Worm (Caenorhabditis elegans) whole organism, L4/young adult: ENCODE results near the gene flr-4.

ENCODE experiments used
- W03F9.2 ChIP-seq: fragments of 150-350 bp; optimal IDR thresholded peaks from 2 replicates; lab custom pipeline; 2014; ENCODE audit warnings: missing biosample characterization, missing genetic modification characterization
- dao-5 ChIP-seq: sonication (generic microtip); optimal IDR thresholded peaks from 2 replicates; lab custom pipeline; 2016; ENCODE audit warnings: missing genotype, missing genetic modification characterization, moderate library complexity, missing compliant biosample characterization
- him-1 ChIP-seq: sonication (generic microtip); optimal IDR thresholded peaks from 2 replicates; lab custom pipeline; 2016; ENCODE audit warnings: missing genotype, missing genetic modification reagents, missing genetic modification characterization, missing compliant biosample characterization

The flr-4 gene

DNA sequence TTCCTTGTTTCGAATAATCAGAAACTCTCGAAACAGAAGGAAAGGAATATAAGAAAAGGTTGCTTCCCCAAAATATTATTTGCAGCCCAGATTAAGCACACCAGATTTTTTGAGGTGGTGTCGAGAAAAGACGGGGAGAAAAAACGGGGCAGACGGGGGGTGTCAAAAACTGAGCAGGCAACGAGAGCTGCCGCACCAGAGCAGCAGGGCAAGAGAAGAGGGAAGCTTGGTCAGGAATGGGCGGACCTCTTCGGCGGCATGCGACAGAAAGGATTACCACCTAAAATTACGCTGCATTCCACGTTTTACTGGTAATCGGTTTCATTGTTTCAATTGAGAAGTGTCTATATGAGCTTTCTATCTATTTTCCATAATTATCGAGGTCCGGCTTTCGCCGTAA, 42.9 kb downstream of the flr-4 start:
- TF ChIP-seq W03F9.2 (tag; lab: Kevin White, UChicago) (no peak), him-1 (no peak), dao-5 (tag; lab: Kevin White, UChicago) (no peak)

DNA sequence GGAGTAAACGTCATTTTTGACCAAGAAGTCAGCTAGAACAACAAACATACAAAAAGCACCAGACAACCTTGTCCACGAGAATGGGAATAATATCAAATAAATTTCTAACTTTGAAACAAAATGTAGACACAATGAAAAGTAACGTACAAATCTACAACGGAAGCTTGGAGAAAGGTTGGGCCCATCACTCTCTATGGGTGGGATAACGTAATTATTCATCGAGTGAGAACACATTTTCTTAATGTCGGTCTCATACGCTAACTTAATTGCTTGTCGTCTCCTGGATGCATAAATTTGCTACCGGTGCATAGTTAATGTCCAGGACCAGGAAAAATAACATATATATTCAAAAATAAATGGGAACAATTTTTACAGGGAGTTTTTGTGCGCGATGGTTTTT, 44.0 kb downstream of the flr-4 start:
- TF ChIP-seq him-1 (no peak), W03F9.2 (tag; lab: Kevin White, UChicago) (no peak), dao-5 (tag; lab: Kevin White, UChicago) (no peak)

- TF ChIP-seq him-1 (no peak), dao-5 (tag; lab: Kevin White, UChicago) (no peak), W03F9.2 (tag; lab: Kevin White, UChicago) (no peak)
Measured at ce11 chrX:15134941-15135340, 45.7 kb downstream of the flr-4 start.
